Worm (Caenorhabditis elegans) whole organism, early embryonic: ENCODE results near the gene K01D12.10.

Source experiments
- flt-1 ChIP-seq: fragments of 200-800 bp; sonication (Bioruptor generic); IDR thresholded peaks from 2 replicates; pipeline ENCODE4 v1.3.6; 2022; ENCODE audit warnings: missing genetic modification characterization, missing compliant biosample characterization
- tra-4 ChIP-seq: sonication (generic microtip); optimal IDR thresholded peaks from 2 replicates; lab custom pipeline; 2017; ENCODE audit warnings: missing genetic modification characterization, missing compliant biosample characterization

- TF ChIP-seq tra-4 (tag; lab: Kevin White, UChicago) (no peak), flt-1 (GFP tag; lab: Robert Waterston, UW) (no peak)
Observed at ce11 chrV:12450441-12450840, 44.4 kb downstream of the K01D12.10 start, which contains the start of gene F28C1.1.
